Worm (Caenorhabditis elegans) whole organism, midembryonic: ENCODE data around the gene Y27F2A.10.
"Not testable (repeated sequence)": the region's sequence is repeated elsewhere in the genome, so short reads cannot be mapped to it uniquely, and the experiment has no call there.

Source experiments
- T22C8.4 ChIP-seq: fragments of 200-800 bp; sonication (Bioruptor generic); IDR thresholded peaks from 2 replicates; pipeline ENCODE4 v1.3.6; 2022; ENCODE audit warnings: missing genetic modification characterization, missing compliant biosample characterization
- cog-1 ChIP-seq: sonication (generic microtip); optimal IDR thresholded peaks from 2 replicates; lab custom pipeline; 2016; ENCODE audit warnings: missing genetic modification characterization, missing compliant biosample characterization
- flt-1 ChIP-seq: fragments of 200-800 bp; sonication (Bioruptor generic); IDR thresholded peaks from 2 replicates; pipeline ENCODE4 v1.3.6; 2022; ENCODE audit warnings: missing genetic modification characterization, missing compliant biosample characterization
- klf-2 ChIP-seq: fragments of 200-800 bp; sonication (Bioruptor generic); conservative IDR thresholded peaks from 2 replicates; pipeline ENCODE4 v1.3.6; 2022; ENCODE audit warnings: missing genetic modification reagents, missing genetic modification characterization, missing compliant biosample characterization
- med-1 ChIP-seq: sonication (generic microtip); optimal IDR thresholded peaks from 2 replicates; lab custom pipeline; 2017; ENCODE audit warnings: missing genetic modification characterization, mild to moderate bottlenecking, missing compliant biosample characterization, antibody characterized with exemption, missing genetic modification reagents; ENCODE audit not compliant: insufficient read depth
- ref-1 ChIP-seq: fragments of 200-800 bp; sonication (Bioruptor generic); conservative IDR thresholded peaks from 2 replicates; pipeline ENCODE4 v1.3.6; 2022; ENCODE audit warnings: missing genetic modification reagents, missing genetic modification characterization, missing compliant biosample characterization
- tab-1 ChIP-seq: fragments of 200-800 bp; sonication (Bioruptor generic); IDR thresholded peaks from 2 replicates; pipeline ENCODE4 v1.3.6; 2022; ENCODE audit warnings: missing genetic modification characterization, missing compliant biosample characterization
- ztf-23 ChIP-seq: fragments of 200-800 bp; sonication (Bioruptor generic); IDR thresholded peaks from 2 replicates; pipeline ENCODE4 v1.3.6; 2022; ENCODE audit warnings: missing genetic modification reagents, missing genetic modification characterization, missing compliant biosample characterization
- ztf-29 ChIP-seq: fragments of 200-800 bp; sonication (Bioruptor generic); IDR thresholded peaks from 2 replicates; pipeline ENCODE4 v1.3.6; 2022; ENCODE audit warnings: missing genetic modification reagents, missing genetic modification characterization, missing compliant biosample characterization

Gene Y27F2A.10

ce11 chrII:3172176-3172575 lies at the start of gene Y27F2A.10:
Y27F2A.10 (minus strand) TSS chrII:3172276.
- TF ChIP-seq ztf-23 (GFP tag; lab: Robert Waterston, UW): no peak
- no peak for TF ChIP-seq ref-1
- no peak for TF ChIP-seq med-1 (GFP tag; lab: Kevin White, UChicago)
- no peak for TF ChIP-seq flt-1 (GFP tag; lab: Robert Waterston, UW)
- TF ChIP-seq tab-1 (GFP tag; lab: Robert Waterston, UW): no peak
- no peak for TF ChIP-seq ztf-29 (GFP tag; lab: Robert Waterston, UW)
- TF ChIP-seq klf-2 (GFP tag; lab: Robert Waterston, UW): no peak
- no peak for TF ChIP-seq cog-1
- no peak for TF ChIP-seq T22C8.4 (GFP tag; lab: Robert Waterston, UW)

- no peak for TF ChIP-seq klf-2 (GFP tag; lab: Robert Waterston, UW)
- no peak for TF ChIP-seq ztf-29 (GFP tag; lab: Robert Waterston, UW)
- no peak for TF ChIP-seq ztf-23 (GFP tag; lab: Robert Waterston, UW)
- TF ChIP-seq flt-1 (GFP tag; lab: Robert Waterston, UW): no peak
- TF ChIP-seq tab-1 (GFP tag; lab: Robert Waterston, UW): no peak
- TF ChIP-seq med-1 (GFP tag; lab: Kevin White, UChicago): no peak
- no peak for TF ChIP-seq cog-1
These were observed 49.7 kb upstream of the Y27F2A.10 start, which contains the start of gene ZC239.14 for ce11 chrII:3221730-3222129. ZC239.14 (minus strand) TSS chrII:3222034.

- TF ChIP-seq ref-1 (no peak), flt-1 (GFP tag; lab: Robert Waterston, UW) (no peak), cog-1 (no peak), med-1 (GFP tag; lab: Kevin White, UChicago) (no peak), T22C8.4 (GFP tag; lab: Robert Waterston, UW) (no peak), tab-1 (GFP tag; lab: Robert Waterston, UW) (no peak)
These were observed 48.6 kb upstream of the Y27F2A.10 start, which contains the start of gene ZC239.22 for ce11 chrII:3220723-3221122. ZC239.22 (minus strand) TSS chrII:3220823.

- not testable (repeated sequence) for TF ChIP-seq klf-2 (GFP tag; lab: Robert Waterston, UW); tab-1 (GFP tag; lab: Robert Waterston, UW); cog-1
These were observed 43.7 kb upstream of the Y27F2A.10 start, which contains the start of gene ZC239.3 for ce11 chrII:3215762-3216161. ZC239.3 (plus strand) TSS chrII:3216062.

- TF ChIP-seq flt-1 (GFP tag; lab: Robert Waterston, UW): no peak
These were observed 41.8 kb upstream of the Y27F2A.10 start, which contains the start of gene ZC239.4 for ce11 chrII:3213898-3214297. ZC239.4 (plus strand) TSS chrII:3214198.

- TF ChIP-seq klf-2 (GFP tag; lab: Robert Waterston, UW) (no peak), cog-1 (no peak), ztf-23 (GFP tag; lab: Robert Waterston, UW) (no peak), med-1 (GFP tag; lab: Kevin White, UChicago) (no peak), T22C8.4 (GFP tag; lab: Robert Waterston, UW) (no peak), flt-1 (GFP tag; lab: Robert Waterston, UW) (no peak), ztf-29 (GFP tag; lab: Robert Waterston, UW) (no peak), ref-1 (no peak), tab-1 (GFP tag; lab: Robert Waterston, UW) (no peak)
These were observed 38.3 kb upstream of the Y27F2A.10 start, which contains the start of gene ZC239.5 for ce11 chrII:3210365-3210764. ZC239.5 (plus strand) TSS chrII:3210665.

- TF ChIP-seq ztf-23 (GFP tag; lab: Robert Waterston, UW) (no peak), ztf-29 (GFP tag; lab: Robert Waterston, UW) (no peak), cog-1 (no peak), tab-1 (GFP tag; lab: Robert Waterston, UW) (no peak), ref-1 (no peak), T22C8.4 (GFP tag; lab: Robert Waterston, UW) (no peak), klf-2 (GFP tag; lab: Robert Waterston, UW) (no peak), med-1 (GFP tag; lab: Kevin White, UChicago) (no peak), flt-1 (GFP tag; lab: Robert Waterston, UW) (no peak)
These were observed 37.2 kb upstream of the Y27F2A.10 start, which contains the start of gene ZC239.6 for ce11 chrII:3209251-3209650. ZC239.6 (plus strand) TSS chrII:3209631.

ce11 chrII:3208679-3209078 lies 36.6 kb upstream of the Y27F2A.10 start, which contains the start of gene sdz-35:
sdz-35 (minus strand) TSS chrII:3208779.
- TF ChIP-seq ztf-23 (GFP tag; lab: Robert Waterston, UW): no peak
- TF ChIP-seq klf-2 (GFP tag; lab: Robert Waterston, UW): no peak
- no peak for TF ChIP-seq cog-1
- TF ChIP-seq ref-1: no peak
- TF ChIP-seq ztf-29 (GFP tag; lab: Robert Waterston, UW): no peak
- TF ChIP-seq med-1 (GFP tag; lab: Kevin White, UChicago): no peak
- TF ChIP-seq flt-1 (GFP tag; lab: Robert Waterston, UW): no peak
- TF ChIP-seq tab-1 (GFP tag; lab: Robert Waterston, UW): no peak
- no peak for TF ChIP-seq T22C8.4 (GFP tag; lab: Robert Waterston, UW)

ce11 chrII:3206423-3206989 lies 34.4 kb upstream of the Y27F2A.10 start, which contains the start of the genes ZC239.20 and ZC239.21:
ZC239.20 (minus strand) TSS chrII:3206523.
ZC239.21 (plus strand) TSS chrII:3206939.
- TF ChIP-seq med-1 (GFP tag; lab: Kevin White, UChicago) (no peak), ref-1 (no peak), flt-1 (GFP tag; lab: Robert Waterston, UW) (no peak), klf-2 (GFP tag; lab: Robert Waterston, UW) (no peak), T22C8.4 (GFP tag; lab: Robert Waterston, UW) (no peak), tab-1 (GFP tag; lab: Robert Waterston, UW) (no peak), ztf-29 (GFP tag; lab: Robert Waterston, UW) (no peak), cog-1 (no peak), ztf-23 (GFP tag; lab: Robert Waterston, UW) (no peak)
